Worm (Caenorhabditis elegans) whole organism, L3 larva: ENCODE data around the gene hyl-2.

ENCODE experiments used
- R02D3.7 ChIP-seq: fragments of 150-350 bp; optimal IDR thresholded peaks from 2 replicates; lab custom pipeline; 2014; ENCODE audit warnings: missing biosample characterization, missing genetic modification characterization
- ZK546.5 ChIP-seq: sonication (generic microtip); optimal IDR thresholded peaks from 2 replicates; lab custom pipeline; 2017; ENCODE audit warnings: missing biosample characterization, missing genetic modification characterization
- aly-2 ChIP-seq: fragments of 150-350 bp; optimal IDR thresholded peaks from 2 replicates; lab custom pipeline; 2014; ENCODE audit warnings: missing biosample characterization, missing genetic modification characterization
- ceh-16 ChIP-seq: sonication (generic microtip); optimal IDR thresholded peaks from 2 replicates; lab custom pipeline; 2017; ENCODE audit warnings: missing biosample characterization, missing genetic modification characterization
- ceh-28 ChIP-seq: fragments of 150-350 bp; optimal IDR thresholded peaks from 2 replicates; lab custom pipeline; 2014; ENCODE audit warnings: missing biosample characterization, missing genetic modification reagents, missing genetic modification characterization
- ceh-82 ChIP-seq: fragments of 150-350 bp; optimal IDR thresholded peaks from 2 replicates; lab custom pipeline; 2014; ENCODE audit warnings: missing biosample characterization, missing genetic modification characterization
- ceh-9 ChIP-seq: sonication (generic microtip); optimal IDR thresholded peaks from 2 replicates; lab custom pipeline; 2018; ENCODE audit warnings: missing biosample characterization, missing genetic modification characterization
- egl-27 ChIP-seq: sonication (generic microtip); optimal IDR thresholded peaks from 4 replicates; lab custom pipeline; 2017; ENCODE audit warnings: missing biosample characterization, missing genetic modification reagents, missing genetic modification characterization
- egl-5 ChIP-seq: fragments of 150-350 bp; optimal IDR thresholded peaks from 2 replicates; lab custom pipeline; 2017; ENCODE audit warnings: missing biosample characterization, missing genetic modification reagents, missing genetic modification characterization, inconsistent platforms
- elt-2 ChIP-seq: sonication (generic microtip); optimal IDR thresholded peaks from 2 replicates; lab custom pipeline; 2016; ENCODE audit warnings: missing genetic modification reagents, mild to moderate bottlenecking, missing genetic modification characterization, missing compliant biosample characterization
- elt-3 ChIP-seq, 3 experiments: fragments of 150-350 bp in 1 of 3; sonication (generic microtip) in 2 of 3; optimal IDR thresholded peaks; 2 replicates in 2 of 3; 4 replicates in 1 of 3; lab custom pipeline; 2014 to 2017; ENCODE audit warnings: missing biosample characterization in 3 of 3, missing genetic modification characterization in 3 of 3
- fos-1 ChIP-seq: fragments of 150-350 bp; optimal IDR thresholded peaks from 2 replicates; lab custom pipeline; 2014; ENCODE audit warnings: missing biosample characterization, missing genetic modification characterization
- hmg-11 ChIP-seq: sonication (generic microtip); optimal IDR thresholded peaks from 2 replicates; lab custom pipeline; 2016; ENCODE audit warnings: missing genetic modification characterization, missing compliant biosample characterization
- jun-1 ChIP-seq: fragments of 150-350 bp; optimal IDR thresholded peaks from 2 replicates; lab custom pipeline; 2014; ENCODE audit warnings: missing biosample characterization, missing genetic modification reagents, missing genetic modification characterization
- lin-15B ChIP-seq: fragments of 150-350 bp; optimal IDR thresholded peaks from 2 replicates; lab custom pipeline; 2014; ENCODE audit warnings: missing biosample characterization, missing genetic modification characterization
- mdl-1 ChIP-seq: fragments of 150-350 bp; optimal IDR thresholded peaks from 2 replicates; lab custom pipeline; 2014; ENCODE audit warnings: missing biosample characterization, missing genetic modification characterization
- mml-1 ChIP-seq: fragments of 150-350 bp; sonication (generic microtip); optimal IDR thresholded peaks from 3 replicates; lab custom pipeline; 2014; ENCODE audit warnings: missing biosample characterization, missing genetic modification characterization
- nhr-11 ChIP-seq: fragments of 150-350 bp; optimal IDR thresholded peaks from 2 replicates; lab custom pipeline; 2014; ENCODE audit warnings: missing biosample characterization, missing genetic modification characterization
- nhr-23 ChIP-seq: fragments of 150-350 bp; optimal IDR thresholded peaks from 2 replicates; lab custom pipeline; 2014; ENCODE audit warnings: missing biosample characterization, missing genetic modification reagents, missing genetic modification characterization
- nhr-25 ChIP-seq: sonication (generic microtip); optimal IDR thresholded peaks from 2 replicates; lab custom pipeline; 2017; ENCODE audit warnings: missing biosample characterization, missing genetic modification characterization
- nhr-28 ChIP-seq: fragments of 150-350 bp; optimal IDR thresholded peaks from 2 replicates; lab custom pipeline; 2014; ENCODE audit warnings: missing biosample characterization, missing genetic modification characterization
- nhr-43 ChIP-seq: sonication (generic microtip); optimal IDR thresholded peaks from 2 replicates; lab custom pipeline; 2016; ENCODE audit warnings: mild to moderate bottlenecking, missing genetic modification characterization, missing compliant biosample characterization; ENCODE audit not compliant: poor library complexity, severe bottlenecking
- nhr-67 ChIP-seq: fragments of 150-350 bp; optimal IDR thresholded peaks from 2 replicates; lab custom pipeline; 2014; ENCODE audit warnings: missing biosample characterization, missing genetic modification characterization
- nhr-76 ChIP-seq: fragments of 150-350 bp; sonication (generic microtip); optimal IDR thresholded peaks from 5 replicates; lab custom pipeline; 2014; ENCODE audit warnings: missing biosample characterization, missing genetic modification characterization
- pha-4 ChIP-seq: fragments of 150-350 bp; optimal IDR thresholded peaks from 2 replicates; lab custom pipeline; 2014; ENCODE audit warnings: missing biosample characterization, missing genetic modification reagents, missing genetic modification characterization
- pqm-1 ChIP-seq: fragments of 150-350 bp; optimal IDR thresholded peaks from 2 replicates; lab custom pipeline; 2017; ENCODE audit warnings: missing biosample characterization, missing genetic modification characterization, inconsistent platforms
- sea-2 ChIP-seq: fragments of 150-350 bp; sonication (generic microtip); optimal IDR thresholded peaks from 4 replicates; lab custom pipeline; 2014; ENCODE audit warnings: missing biosample characterization, missing genetic modification reagents, missing genetic modification characterization
- snpc-4 ChIP-seq: fragments of 150-350 bp; optimal IDR thresholded peaks from 2 replicates; lab custom pipeline; 2014; ENCODE audit warnings: missing biosample characterization, missing genetic modification characterization
- unc-39 ChIP-seq: sonication (generic microtip); optimal IDR thresholded peaks from 4 replicates; lab custom pipeline; 2017; ENCODE audit warnings: missing biosample characterization, missing genetic modification characterization
- unc-62 ChIP-seq: fragments of 150-350 bp; sonication (generic microtip); optimal IDR thresholded peaks from 4 replicates; lab custom pipeline; 2014; ENCODE audit warnings: missing biosample characterization, missing genetic modification reagents, missing genetic modification characterization
- ztf-11 ChIP-seq: fragments of 150-350 bp; optimal IDR thresholded peaks from 2 replicates; lab custom pipeline; 2014; ENCODE audit warnings: missing biosample characterization, missing genetic modification characterization
- ztf-4 ChIP-seq: fragments of 150-350 bp; optimal IDR thresholded peaks from 2 replicates; lab custom pipeline; 2014; ENCODE audit warnings: missing biosample characterization, missing genetic modification characterization

The hyl-2 gene

DNA sequence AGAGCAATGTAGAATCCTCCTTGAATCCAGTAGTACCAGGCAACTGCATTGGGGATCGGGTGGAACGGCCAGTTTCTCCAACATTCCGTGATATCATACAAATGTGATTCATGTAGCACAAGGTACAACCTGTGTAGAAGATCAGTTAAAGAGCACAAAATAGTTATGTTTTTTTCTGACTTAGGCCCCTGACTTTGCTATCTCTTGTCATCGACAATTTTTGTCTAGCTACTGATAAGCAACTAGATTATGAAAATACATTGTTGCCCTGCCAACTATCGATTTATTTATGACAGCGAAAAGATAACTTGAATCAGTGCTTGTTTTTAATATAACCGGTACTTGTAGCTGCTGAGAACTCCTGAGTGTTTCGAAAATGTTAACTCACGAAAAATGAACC, 990 bp downstream of the hyl-2 start:
- TF ChIP-seq ceh-9 (tag; lab: Kevin White, UChicago) (no peak), mdl-1 (tag; lab: Kevin White, UChicago) (no peak), ceh-82 (tag; lab: Kevin White, UChicago) (no peak), jun-1 (tag; lab: Kevin White, UChicago) (no peak), egl-5 (tag; lab: Kevin White, UChicago) (no peak), elt-2 (tag; lab: Kevin White, UChicago) (peak; percentile 87), egl-27 (tag; lab: Kevin White, UChicago) (no peak), unc-62 (no peak), ztf-4 (tag; lab: Kevin White, UChicago) (no peak), hmg-11 (tag; lab: Kevin White, UChicago) (no peak), nhr-11 (tag; lab: Kevin White, UChicago) (no peak), ceh-28 (peak; percentile 50), snpc-4 (no peak), pqm-1 (tag; lab: Kevin White, UChicago) (peak; percentile 89), aly-2 (tag; lab: Kevin White, UChicago) (no peak), nhr-25 (no peak)

DNA sequence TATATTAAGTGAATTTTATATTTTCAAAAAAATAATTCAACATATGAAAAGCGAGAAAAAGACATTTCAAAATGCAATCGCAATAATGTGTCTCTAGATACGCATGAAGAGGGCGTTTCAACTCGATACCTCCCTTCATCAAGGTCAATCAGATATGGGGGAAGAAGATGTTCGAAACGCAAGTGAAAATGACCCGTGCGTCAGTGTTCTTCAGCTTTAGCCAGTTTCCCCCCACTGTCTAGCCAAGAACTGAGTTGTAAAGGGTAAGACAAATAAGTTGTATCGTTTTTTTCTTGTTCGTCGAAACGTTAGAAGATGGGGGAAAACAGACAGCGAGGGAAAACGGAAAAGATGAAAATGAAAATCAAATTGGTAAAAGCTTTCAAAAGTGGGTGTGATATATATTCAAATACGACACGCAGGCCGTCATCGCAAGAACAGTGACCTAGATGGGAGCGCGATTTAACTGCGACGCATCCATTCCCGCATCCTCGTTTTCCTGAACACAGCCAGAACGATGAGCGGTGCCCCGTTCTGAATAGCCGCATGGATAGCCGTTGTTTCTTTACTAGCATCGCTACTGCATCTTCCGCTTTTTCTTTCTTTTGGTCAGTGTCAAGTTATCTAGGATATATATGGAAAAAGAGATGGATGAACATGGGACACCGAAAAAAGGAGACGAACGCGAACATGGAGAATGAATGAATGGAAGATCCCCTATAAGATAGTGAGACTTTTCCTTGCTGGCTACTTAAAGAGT, 4.5 kb downstream of the hyl-2 start:
- TF ChIP-seq nhr-28 (tag; lab: Kevin White, UChicago): no peak
- TF ChIP-seq snpc-4: no peak
- no peak for TF ChIP-seq ceh-82 (tag; lab: Kevin White, UChicago)
- peak; percentile 6 for TF ChIP-seq nhr-23
- peak; percentile 87 for TF ChIP-seq nhr-25
- no peak for TF ChIP-seq mml-1
- no peak for TF ChIP-seq aly-2 (tag; lab: Kevin White, UChicago)
- no peak for TF ChIP-seq pqm-1 (tag; lab: Kevin White, UChicago)
- TF ChIP-seq, all 47 proteins: peak for 2

DNA sequence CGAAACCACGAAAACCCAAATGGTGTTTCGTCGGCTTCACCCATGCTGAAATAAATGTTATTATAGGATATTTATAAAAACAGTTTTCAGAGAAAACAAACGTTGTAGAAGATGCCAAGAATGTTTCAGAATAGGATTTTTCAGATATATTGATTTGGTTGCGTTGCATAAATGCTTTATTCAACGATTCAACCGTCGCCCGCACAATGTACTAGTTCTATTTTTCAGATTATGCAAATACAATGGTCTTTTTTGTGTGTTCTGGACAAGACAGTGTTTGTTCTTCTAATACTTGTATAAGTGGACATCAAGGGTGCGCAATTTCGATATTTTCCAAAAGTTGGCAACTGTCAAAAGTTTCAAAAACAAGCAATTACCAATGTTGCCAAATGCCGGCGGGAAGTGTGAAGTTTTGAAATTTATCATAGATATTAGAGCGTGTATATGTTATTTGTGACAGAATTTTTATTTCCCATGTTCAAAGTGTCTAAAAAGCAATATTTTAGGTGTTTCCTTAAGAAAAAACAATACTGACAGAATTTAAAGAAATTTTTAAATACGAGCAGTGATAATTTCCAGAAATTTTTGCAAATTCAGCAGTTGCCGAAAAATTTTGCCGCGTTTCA, 8.0 kb downstream of the hyl-2 start, which contains the start of gene K02G10.5:
Gene K02G10.5, minus strand, starts transcription at position 51 of the 626 bp plus-strand sequence.
- TF ChIP-seq unc-39 (tag; lab: Kevin White, UChicago) (no peak), nhr-11 (tag; lab: Kevin White, UChicago) (no peak), nhr-25 (no peak), mdl-1 (tag; lab: Kevin White, UChicago) (no peak), elt-3 (tag; optimal IDR thresholded peaks at IDR 0.05; lab: Kevin White, UChicago) (no peak), ceh-28 (no peak), ZK546.5 (tag; lab: Kevin White, UChicago) (no peak), nhr-76 (tag; lab: Kevin White, UChicago) (no peak), R02D3.7 (no peak), nhr-67 (tag; lab: Kevin White, UChicago) (no peak), ceh-9 (tag; lab: Kevin White, UChicago) (no peak), lin-15B (tag; lab: Kevin White, UChicago) (no peak), egl-27 (tag; lab: Kevin White, UChicago) (no peak), mml-1 (no peak), ceh-16 (tag; lab: Kevin White, UChicago) (no peak), sea-2 (no peak)

DNA sequence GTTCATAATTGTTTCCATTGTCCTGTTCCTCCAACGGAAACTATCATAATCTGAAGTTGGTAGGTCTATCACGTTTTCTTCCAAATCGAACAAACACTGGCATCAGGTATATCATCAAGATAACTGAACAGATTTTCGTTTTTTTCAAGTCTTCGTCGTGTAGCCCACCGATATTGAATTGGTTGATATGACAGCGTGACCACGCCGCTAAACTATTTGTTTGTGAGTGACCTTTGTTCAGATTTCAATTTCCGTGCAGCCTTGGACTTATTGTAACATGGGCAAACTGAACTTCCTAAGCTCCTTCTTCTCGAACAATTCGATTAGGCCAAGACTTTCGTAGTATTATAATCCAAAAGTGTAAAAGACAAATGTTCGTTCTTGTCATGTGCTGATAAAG, 13.7 kb downstream of the hyl-2 start:
- TF ChIP-seq ceh-82 (tag; lab: Kevin White, UChicago) (no peak), elt-2 (tag; lab: Kevin White, UChicago) (no peak), ceh-9 (tag; lab: Kevin White, UChicago) (no peak), nhr-25 (peak; percentile 60), nhr-43 (tag; lab: Kevin White, UChicago) (no peak), ZK546.5 (tag; lab: Kevin White, UChicago) (no peak), snpc-4 (no peak), mdl-1 (tag; lab: Kevin White, UChicago) (no peak), egl-27 (tag; lab: Kevin White, UChicago) (no peak)

DNA sequence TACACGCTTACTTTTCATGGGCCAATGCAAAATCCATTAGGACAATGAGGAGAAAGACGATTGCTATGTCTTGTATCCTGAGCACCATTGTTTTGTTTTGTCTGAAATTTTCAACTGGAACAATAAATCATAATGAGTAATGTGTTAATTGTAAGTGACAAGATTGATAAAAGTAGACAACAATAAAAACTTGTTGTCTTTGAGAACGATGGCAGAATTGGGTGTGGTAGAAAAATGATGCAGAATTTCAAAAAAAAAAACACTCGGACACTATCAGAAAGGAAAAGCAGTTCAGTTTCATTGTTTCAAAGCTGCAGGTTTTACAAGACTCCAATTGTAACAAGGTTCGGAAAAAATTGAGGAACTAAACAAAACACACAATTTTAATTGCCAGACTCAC, 16.6 kb downstream of the hyl-2 start, which contains the start of gene K02G10.15:
Gene K02G10.15, minus strand, starts transcription at position 101 of the 400 bp plus-strand sequence.
- TF ChIP-seq pha-4: no peak
- TF ChIP-seq ztf-4 (tag; lab: Kevin White, UChicago): no peak
- TF ChIP-seq fos-1: no peak
- no peak for TF ChIP-seq ztf-11 (tag; lab: Kevin White, UChicago)
- TF ChIP-seq elt-3 (tag; optimal IDR thresholded peaks at IDR 0.05; lab: Kevin White, UChicago): no peak
- TF ChIP-seq nhr-25: no peak
- TF ChIP-seq jun-1 (tag; lab: Kevin White, UChicago): no peak
